Fruit fly (Drosophila melanogaster): Measurements from ENCODE around the gene Keap1.
A peak's percentile ranks its signal among the peaks of the same experiment; 100 is the strongest.

The Keap1 gene

dm6 chr3R:17039993-17040807 lies 39.5 kb downstream of the Keap1 start, which contains the start of the genes CG18213 and Trm7-32 (continued):
- TF ChIP-seq CG10565 (GFP tag; optimal IDR thresholded peaks at IDR 0.05), result no peak
- no peak for TF ChIP-seq CG15479 (GFP tag; optimal IDR thresholded peaks at IDR 0.05)
- no peak for TF ChIP-seq CG10959 (GFP tag; IDR thresholded peaks at IDR 0.05)
- peak; percentile 18 for TF ChIP-seq tin (GFP tag; optimal IDR thresholded peaks at IDR 0.05)
- TF ChIP-seq ranshi (GFP tag; IDR thresholded peaks at IDR 0.05), result 0 out of 2 replicates have a peak, but pooled peaks have one; percentile 10
- peak; percentile 80 for TF ChIP-seq sna (GFP tag; IDR thresholded peaks at IDR 0.05; ENCODE audit: partially characterized antibody)
- no peak for TF ChIP-seq Hey (tag; optimal IDR thresholded peaks at IDR 0.05)
- TF ChIP-seq Deaf1 (tag; optimal IDR thresholded peaks at IDR 0.05), result no peak
- no peak for TF ChIP-seq CG17385 (GFP tag; optimal IDR thresholded peaks at IDR 0.05)
- TF ChIP-seq Opbp (GFP tag; IDR thresholded peaks at IDR 0.05; ENCODE audit: partially characterized antibody), result peak; percentile 87; the same call in 2 of the 3 replicates
- TF ChIP-seq MBD-R2 (GFP tag; IDR thresholded peaks at IDR 0.05), result peak; percentile 72
- TF ChIP-seq Oaz (GFP tag; IDR thresholded peaks at IDR 0.05), result no peak
- no peak for TF ChIP-seq CG14050 (GFP tag; IDR thresholded peaks at IDR 0.05)
- no peak for TF ChIP-seq repo (GFP tag; optimal IDR thresholded peaks at IDR 0.05)
- TF ChIP-seq insv (GFP tag; optimal IDR thresholded peaks at IDR 0.05), result peak in 1 of 2 experiments; percentile 18
- no peak for TF ChIP-seq CG1792 (GFP tag; optimal IDR thresholded peaks at IDR 0.05)
- peak; percentile 3 for TF ChIP-seq luna (GFP tag; optimal IDR thresholded peaks at IDR 0.05)
- TF ChIP-seq zf30C (GFP tag; optimal IDR thresholded peaks at IDR 0.05), result no peak
- no peak for TF ChIP-seq H15 (GFP tag; IDR thresholded peaks at IDR 0.05)
- TF ChIP-seq lbe (GFP tag; optimal IDR thresholded peaks at IDR 0.05), result no peak
- no peak for TF ChIP-seq Hr39 (optimal IDR thresholded peaks at IDR 0.05)
- no peak for TF ChIP-seq CG8765 (GFP tag; IDR thresholded peaks at IDR 0.05)
- peak; percentile 80 for TF ChIP-seq tna (GFP tag; IDR thresholded peaks at IDR 0.05; ENCODE audit: partially characterized antibody)
- TF ChIP-seq Trl (optimal IDR thresholded peaks at IDR 0.05), result no peak
- no peak for TF ChIP-seq Trl (GFP tag; optimal IDR thresholded peaks at IDR 0.05)
- TF ChIP-seq en (GFP tag; optimal IDR thresholded peaks at IDR 0.05), result no peak
- TF ChIP-seq CG1529 (GFP tag; optimal IDR thresholded peaks at IDR 0.05), result no peak
- TF ChIP-seq Dp (GFP tag; optimal IDR thresholded peaks at IDR 0.05), result peak; percentile 71
- TF ChIP-seq CG10267 (tag; optimal IDR thresholded peaks at IDR 0.05), result no peak
- TF ChIP-seq Xrp1 (GFP tag; IDR thresholded peaks at IDR 0.05), result peak; percentile 18; the same call in 1 of the 2 replicates
- no peak for TF ChIP-seq CG11398 (GFP tag; optimal IDR thresholded peaks at IDR 0.05)
- no peak for TF ChIP-seq az2 (GFP tag; optimal IDR thresholded peaks at IDR 0.05)
- TF ChIP-seq Spps (tag; optimal IDR thresholded peaks at IDR 0.05), result no peak
- no peak for TF ChIP-seq aop (GFP tag; IDR thresholded peaks at IDR 0.05)
- peak; percentile 59 for TF ChIP-seq CG2116 (GFP tag; optimal IDR thresholded peaks at IDR 0.05)
- TF ChIP-seq CG34224 (GFP tag; IDR thresholded peaks at IDR 0.05; ENCODE audit: partially characterized antibody), result peak; percentile 71
- peak in 1 of 2 experiments; percentile 53 for TF ChIP-seq Pdp1 (GFP tag; optimal IDR thresholded peaks at IDR 0.05)
- peak; percentile 29 for TF ChIP-seq CHES-1-like (GFP tag; optimal IDR thresholded peaks at IDR 0.05)
- TF ChIP-seq gsb-n (tag; optimal IDR thresholded peaks at IDR 0.05), result no peak
- TF ChIP-seq mam (GFP tag; optimal IDR thresholded peaks at IDR 0.05), result peak; percentile 40
- no peak for TF ChIP-seq CG30431 (GFP tag; optimal IDR thresholded peaks at IDR 0.05)
- TF ChIP-seq scrt (GFP tag; optimal IDR thresholded peaks at IDR 0.05), result no peak
- TF ChIP-seq hkb (optimal IDR thresholded peaks at IDR 0.05), result no peak
- no peak for TF ChIP-seq hkb (GFP tag; IDR thresholded peaks at IDR 0.05)
- no peak for TF ChIP-seq Ets97D (GFP tag; optimal IDR thresholded peaks at IDR 0.05)
- no peak for TF ChIP-seq CG17612 (GFP tag; IDR thresholded peaks at IDR 0.05)
- no peak for TF ChIP-seq E2f1 (GFP tag; IDR thresholded peaks at IDR 0.05)
- TF ChIP-seq CG8359 (GFP tag; optimal IDR thresholded peaks at IDR 0.05; ENCODE audit: borderline replicate concordance), result no peak
- no peak for TF ChIP-seq Side (GFP tag; optimal IDR thresholded peaks at IDR 0.05)
- TF ChIP-seq sima (GFP tag; optimal IDR thresholded peaks at IDR 0.05), result no peak
- peak; percentile 69 for TF ChIP-seq zen2 (GFP tag; IDR thresholded peaks at IDR 0.05; ENCODE audit: partially characterized antibody)

Data from whole organism, embryonic.